Worm (Caenorhabditis elegans) whole organism, late embryonic: ENCODE data around the gene sri-69.

Source experiments
- C08G9.2 ChIP-seq: sonication (generic microtip); optimal IDR thresholded peaks from 2 replicates; lab custom pipeline; 2016; ENCODE audit warnings: mild to moderate bottlenecking, missing genetic modification characterization, moderate library complexity, missing compliant biosample characterization
- K09A11.1 ChIP-seq: sonication (generic microtip); optimal IDR thresholded peaks from 2 replicates; lab custom pipeline; 2017; ENCODE audit warnings: antibody characterized with exemption, mild to moderate bottlenecking, missing genetic modification characterization, missing compliant biosample characterization; ENCODE audit not compliant: insufficient read depth
- Y22D7AL.16 ChIP-seq: sonication (generic microtip); optimal IDR thresholded peaks from 2 replicates; lab custom pipeline; 2016; ENCODE audit warnings: missing genetic modification characterization, missing compliant biosample characterization
- ama-1 ChIP-seq: fragments of 150-350 bp; optimal IDR thresholded peaks from 2 replicates; lab custom pipeline; 2014
- ceh-18 ChIP-seq: sonication (generic microtip); optimal IDR thresholded peaks from 2 replicates; lab custom pipeline; 2016; ENCODE audit warnings: missing genetic modification characterization, missing compliant biosample characterization
- ceh-2 ChIP-seq: sonication (generic microtip); optimal IDR thresholded peaks from 2 replicates; lab custom pipeline; 2016; ENCODE audit warnings: missing genotype, missing genetic modification characterization, missing compliant biosample characterization
- ceh-24 ChIP-seq: sonication (generic microtip); optimal IDR thresholded peaks from 2 replicates; lab custom pipeline; 2016; ENCODE audit warnings: mild to moderate bottlenecking, missing genetic modification characterization, missing compliant biosample characterization
- ceh-30 ChIP-seq: fragments of 150-350 bp; optimal IDR thresholded peaks from 2 replicates; lab custom pipeline; 2014; ENCODE audit warnings: missing biosample characterization, missing genetic modification characterization
- ceh-34 ChIP-seq: sonication (generic microtip); optimal IDR thresholded peaks from 2 replicates; lab custom pipeline; 2016; ENCODE audit warnings: mild to moderate bottlenecking, missing genetic modification characterization, missing compliant biosample characterization
- ceh-45 ChIP-seq: fragments of 200-800 bp; sonication (Bioruptor generic); IDR thresholded peaks from 2 replicates; pipeline ENCODE4 v1.3.6; 2022; ENCODE audit warnings: missing genetic modification reagents, missing genetic modification characterization, missing compliant biosample characterization
- ceh-48 ChIP-seq: sonication (generic microtip); optimal IDR thresholded peaks from 2 replicates; lab custom pipeline; 2016; ENCODE audit warnings: missing genetic modification characterization, inconsistent platforms, missing compliant biosample characterization
- ceh-6 ChIP-seq: fragments of 200-800 bp; sonication (Bioruptor generic); optimal IDR thresholded peaks from 2 replicates; lab custom pipeline; 2018; ENCODE audit warnings: mild to moderate bottlenecking, missing genetic modification characterization, missing compliant biosample characterization
- ceh-9 ChIP-seq: sonication (generic microtip); optimal IDR thresholded peaks from 2 replicates; lab custom pipeline; 2016; ENCODE audit warnings: mild to moderate bottlenecking, missing genetic modification characterization, inconsistent platforms, missing compliant biosample characterization
- dmd-4 ChIP-seq: sonication (generic microtip); optimal IDR thresholded peaks from 2 replicates; lab custom pipeline; 2016; ENCODE audit warnings: borderline replicate concordance, missing genetic modification characterization, missing compliant biosample characterization
- dve-1 ChIP-seq: sonication (generic microtip); optimal IDR thresholded peaks from 2 replicates; lab custom pipeline; 2017; ENCODE audit warnings: antibody characterized with exemption, mild to moderate bottlenecking, missing genetic modification characterization, missing compliant biosample characterization
- elt-2 ChIP-seq: sonication (generic microtip); optimal IDR thresholded peaks from 2 replicates; lab custom pipeline; 2016; ENCODE audit warnings: missing genetic modification reagents, missing genetic modification characterization, missing compliant biosample characterization
- eyg-1 ChIP-seq: sonication (generic microtip); optimal IDR thresholded peaks from 2 replicates; lab custom pipeline; 2016; ENCODE audit warnings: missing genotype, missing genetic modification characterization, missing compliant biosample characterization
- fax-1 ChIP-seq: sonication (generic microtip); optimal IDR thresholded peaks from 2 replicates; lab custom pipeline; 2016; ENCODE audit warnings: missing genotype, missing genetic modification characterization, missing compliant biosample characterization
- fkh-10 ChIP-seq: fragments of 150-350 bp; optimal IDR thresholded peaks from 2 replicates; lab custom pipeline; 2014; ENCODE audit warnings: missing biosample characterization, missing genetic modification reagents, missing genetic modification characterization
- fkh-6 ChIP-seq: sonication (generic microtip); optimal IDR thresholded peaks from 2 replicates; lab custom pipeline; 2016; ENCODE audit warnings: missing genetic modification characterization, missing compliant biosample characterization
- hlh-13 ChIP-seq: fragments of 200-800 bp; sonication (Bioruptor generic); optimal IDR thresholded peaks from 2 replicates; lab custom pipeline; 2018; ENCODE audit warnings: mild to moderate bottlenecking, missing genetic modification characterization, missing compliant biosample characterization
- hlh-30 ChIP-seq: sonication (generic microtip); optimal IDR thresholded peaks from 2 replicates; lab custom pipeline; 2017; ENCODE audit warnings: antibody characterized with exemption, missing genetic modification characterization, missing compliant biosample characterization; ENCODE audit not compliant: insufficient read depth
- hlh-8 ChIP-seq: sonication (generic microtip); optimal IDR thresholded peaks from 2 replicates; lab custom pipeline; 2016; ENCODE audit warnings: missing genotype, missing genetic modification characterization, missing compliant biosample characterization
- madf-2 ChIP-seq: sonication (generic microtip); optimal IDR thresholded peaks from 2 replicates; lab custom pipeline; 2017; ENCODE audit warnings: missing genetic modification characterization, missing compliant biosample characterization
- mec-3 ChIP-seq: sonication (generic microtip); optimal IDR thresholded peaks from 2 replicates; lab custom pipeline; 2016; ENCODE audit warnings: borderline replicate concordance, missing genetic modification characterization, missing compliant biosample characterization
- nfya-1 ChIP-seq: sonication (generic microtip); optimal IDR thresholded peaks from 2 replicates; lab custom pipeline; 2017; ENCODE audit warnings: missing genetic modification characterization, mild to moderate bottlenecking, missing compliant biosample characterization, antibody characterized with exemption, moderate library complexity
- odd-2 ChIP-seq: sonication (generic microtip); optimal IDR thresholded peaks from 2 replicates; lab custom pipeline; 2017; ENCODE audit warnings: antibody characterized with exemption, mild to moderate bottlenecking, missing genetic modification characterization, missing compliant biosample characterization
- pag-3 ChIP-seq: sonication (generic microtip); optimal IDR thresholded peaks from 2 replicates; lab custom pipeline; 2016; ENCODE audit warnings: missing compliant biosample characterization, missing genetic modification characterization, borderline replicate concordance
- pat-9 ChIP-seq: fragments of 200-800 bp; sonication (Bioruptor generic); optimal IDR thresholded peaks from 2 replicates; lab custom pipeline; 2018; ENCODE audit warnings: mild to moderate bottlenecking, missing genetic modification characterization, moderate library complexity, missing compliant biosample characterization
- pqm-1 ChIP-seq: sonication (generic microtip); optimal IDR thresholded peaks from 2 replicates; lab custom pipeline; 2016; ENCODE audit warnings: missing genetic modification characterization, missing compliant biosample characterization
- sdc-2 ChIP-seq: sonication (generic microtip); optimal IDR thresholded peaks from 2 replicates; lab custom pipeline; 2016; ENCODE audit warnings: missing genotype, missing genetic modification characterization, missing compliant biosample characterization
- sox-2 ChIP-seq: fragments of 200-800 bp; sonication (Bioruptor generic); IDR thresholded peaks from 2 replicates; pipeline ENCODE4 v1.3.6; 2022; ENCODE audit warnings: missing genetic modification reagents, missing genetic modification characterization, missing compliant biosample characterization
- unc-42 ChIP-seq: sonication (generic microtip); optimal IDR thresholded peaks from 2 replicates; lab custom pipeline; 2016; ENCODE audit warnings: missing genotype, missing genetic modification characterization, missing compliant biosample characterization
- unc-86 ChIP-seq: sonication (generic microtip); optimal IDR thresholded peaks from 2 replicates; lab custom pipeline; 2016; ENCODE audit warnings: missing genetic modification characterization, missing compliant biosample characterization
- zip-5 ChIP-seq: sonication (generic microtip); optimal IDR thresholded peaks from 2 replicates; lab custom pipeline; 2016; ENCODE audit warnings: missing genetic modification characterization, missing compliant biosample characterization
- ztf-16 ChIP-seq: sonication (generic microtip); optimal IDR thresholded peaks from 2 replicates; lab custom pipeline; 2017; ENCODE audit warnings: missing genetic modification characterization, missing compliant biosample characterization

Gene sri-69

ce11 chrV:17008302-17008701, at the start of gene sri-69:
Gene sri-69, minus strand, starts transcription at chrV:17008402.
- TF ChIP-seq hlh-30 (tag; lab: Kevin White, UChicago), result no peak
- no peak for TF ChIP-seq Y22D7AL.16 (tag; lab: Kevin White, UChicago)
- TF ChIP-seq madf-2, result no peak
- no peak for TF ChIP-seq ama-1 (lab: Kevin White, UChicago)
- TF ChIP-seq eyg-1, result no peak
- no peak for TF ChIP-seq zip-5 (tag; lab: Kevin White, UChicago)
- TF ChIP-seq ceh-18 (tag; lab: Kevin White, UChicago), result no peak
- TF ChIP-seq, all 69 proteins: peak for 0

ce11 chrV:17044500-17044899, 36.3 kb upstream of the sri-69 start, which contains the start of gene F28B1.2:
Gene F28B1.2, plus strand, starts transcription at chrV:17044800.
- TF ChIP-seq C08G9.2 (tag; lab: Kevin White, UChicago) (no peak), nfya-1 (no peak), sox-2 (no peak), ama-1 (lab: Kevin White, UChicago) (no peak), ceh-45 (no peak), K09A11.1 (tag; lab: Kevin White, UChicago) (no peak), ceh-30 (no peak), mec-3 (tag; lab: Kevin White, UChicago) (no peak), hlh-8 (tag; lab: Kevin White, UChicago) (no peak), fax-1 (tag; lab: Kevin White, UChicago) (no peak), ceh-6 (GFP tag; lab: Kevin White, UChicago) (no peak), unc-42 (tag; lab: Kevin White, UChicago) (no peak), fkh-10 (GFP tag; lab: Kevin White, UChicago) (no peak), odd-2 (tag; lab: Kevin White, UChicago) (no peak), ztf-16 (tag; lab: Kevin White, UChicago) (no peak), pqm-1 (tag; lab: Kevin White, UChicago) (no peak), pag-3 (tag; lab: Kevin White, UChicago) (no peak), elt-2 (no peak), unc-86 (tag; lab: Kevin White, UChicago) (no peak)

ce11 chrV:17042263-17042662, 34.1 kb upstream of the sri-69 start, which contains the start of gene hpo-33:
Gene hpo-33, plus strand, starts transcription at chrV:17042563.
- TF ChIP-seq sdc-2 (tag; lab: Kevin White, UChicago) (no peak), ceh-2 (tag; lab: Kevin White, UChicago) (no peak), ceh-9 (tag; lab: Kevin White, UChicago) (no peak), pag-3 (tag; lab: Kevin White, UChicago) (no peak), ceh-48 (tag; lab: Kevin White, UChicago) (no peak), unc-86 (tag; lab: Kevin White, UChicago) (no peak), ceh-34 (tag; lab: Kevin White, UChicago) (no peak), ztf-16 (tag; lab: Kevin White, UChicago) (no peak), hlh-13 (GFP tag; lab: Kevin White, UChicago) (no peak), hlh-30 (tag; lab: Kevin White, UChicago) (no peak), ceh-30 (no peak), dve-1 (no peak)

ce11 chrV:17035850-17036249, 27.6 kb upstream of the sri-69 start, which contains the start of gene srz-94:
Gene srz-94, minus strand, starts transcription at chrV:17035950.
- TF ChIP-seq ceh-24 (tag; lab: Kevin White, UChicago), result no peak
- TF ChIP-seq ceh-48 (tag; lab: Kevin White, UChicago), result no peak
- no peak for TF ChIP-seq unc-42 (tag; lab: Kevin White, UChicago)
- no peak for TF ChIP-seq fkh-6 (tag; lab: Kevin White, UChicago)
- TF ChIP-seq pat-9 (tag; lab: Kevin White, UChicago), result no peak
- TF ChIP-seq dmd-4, result no peak
- no peak for TF ChIP-seq C08G9.2 (tag; lab: Kevin White, UChicago)
- TF ChIP-seq sox-2, result no peak
- no peak for TF ChIP-seq pag-3 (tag; lab: Kevin White, UChicago)
- no peak for TF ChIP-seq nfya-1
